Worm (Caenorhabditis elegans) whole organism, L3 larva: ENCODE data around the gene F26D10.13.

Experiments used
- R02D3.7 ChIP-seq: fragments of 150-350 bp; optimal IDR thresholded peaks from 2 replicates; lab custom pipeline; 2014; ENCODE audit warnings: missing biosample characterization, missing genetic modification characterization
- ZK546.5 ChIP-seq: sonication (generic microtip); optimal IDR thresholded peaks from 2 replicates; lab custom pipeline; 2017; ENCODE audit warnings: missing biosample characterization, missing genetic modification characterization
- aly-2 ChIP-seq: fragments of 150-350 bp; optimal IDR thresholded peaks from 2 replicates; lab custom pipeline; 2014; ENCODE audit warnings: missing biosample characterization, missing genetic modification characterization
- ama-1 ChIP-seq: fragments of 150-350 bp; optimal IDR thresholded peaks from 2 replicates; lab custom pipeline; 2018
- ceh-16 ChIP-seq: sonication (generic microtip); optimal IDR thresholded peaks from 2 replicates; lab custom pipeline; 2017; ENCODE audit warnings: missing biosample characterization, missing genetic modification characterization
- ceh-82 ChIP-seq: fragments of 150-350 bp; optimal IDR thresholded peaks from 2 replicates; lab custom pipeline; 2014; ENCODE audit warnings: missing biosample characterization, missing genetic modification characterization
- ceh-9 ChIP-seq: sonication (generic microtip); optimal IDR thresholded peaks from 2 replicates; lab custom pipeline; 2018; ENCODE audit warnings: missing biosample characterization, missing genetic modification characterization
- daf-12 ChIP-seq: fragments of 150-350 bp; optimal IDR thresholded peaks from 2 replicates; lab custom pipeline; 2014; ENCODE audit warnings: missing biosample characterization, missing genetic modification reagents, missing genetic modification characterization
- egl-27 ChIP-seq: sonication (generic microtip); optimal IDR thresholded peaks from 4 replicates; lab custom pipeline; 2017; ENCODE audit warnings: missing biosample characterization, missing genetic modification reagents, missing genetic modification characterization
- egl-5 ChIP-seq: fragments of 150-350 bp; optimal IDR thresholded peaks from 2 replicates; lab custom pipeline; 2017; ENCODE audit warnings: missing biosample characterization, missing genetic modification reagents, missing genetic modification characterization, inconsistent platforms
- elt-2 ChIP-seq: sonication (generic microtip); optimal IDR thresholded peaks from 2 replicates; lab custom pipeline; 2016; ENCODE audit warnings: missing genetic modification reagents, mild to moderate bottlenecking, missing genetic modification characterization, missing compliant biosample characterization
- elt-3 ChIP-seq, 3 experiments: fragments of 150-350 bp in 1 of 3; sonication (generic microtip) in 2 of 3; optimal IDR thresholded peaks; 2 replicates in 2 of 3; 4 replicates in 1 of 3; lab custom pipeline; 2014 to 2017; ENCODE audit warnings: missing biosample characterization in 3 of 3, missing genetic modification characterization in 3 of 3
- fkh-10 ChIP-seq: sonication (generic microtip); optimal IDR thresholded peaks from 2 replicates; lab custom pipeline; 2017; ENCODE audit warnings: missing biosample characterization, missing genetic modification reagents, missing genetic modification characterization
- fkh-2 ChIP-seq: fragments of 150-350 bp; optimal IDR thresholded peaks from 2 replicates; lab custom pipeline; 2014; ENCODE audit warnings: missing biosample characterization, missing genetic modification reagents, missing genetic modification characterization
- fos-1 ChIP-seq: fragments of 150-350 bp; optimal IDR thresholded peaks from 2 replicates; lab custom pipeline; 2014; ENCODE audit warnings: missing biosample characterization, missing genetic modification characterization
- hmg-11 ChIP-seq: sonication (generic microtip); optimal IDR thresholded peaks from 2 replicates; lab custom pipeline; 2016; ENCODE audit warnings: missing genetic modification characterization, missing compliant biosample characterization
- jun-1 ChIP-seq: fragments of 150-350 bp; optimal IDR thresholded peaks from 2 replicates; lab custom pipeline; 2014; ENCODE audit warnings: missing biosample characterization, missing genetic modification reagents, missing genetic modification characterization
- lin-39 ChIP-seq: fragments of 150-350 bp; optimal IDR thresholded peaks from 2 replicates; lab custom pipeline; 2018; ENCODE audit warnings: missing biosample characterization, missing genetic modification reagents, missing genetic modification characterization
- lsy-12 ChIP-seq: sonication (generic microtip); optimal IDR thresholded peaks from 2 replicates; lab custom pipeline; 2016; ENCODE audit warnings: mild to moderate bottlenecking, missing genetic modification characterization, missing compliant biosample characterization
- mdl-1 ChIP-seq: fragments of 150-350 bp; optimal IDR thresholded peaks from 2 replicates; lab custom pipeline; 2014; ENCODE audit warnings: missing biosample characterization, missing genetic modification characterization
- mml-1 ChIP-seq: fragments of 150-350 bp; sonication (generic microtip); optimal IDR thresholded peaks from 3 replicates; lab custom pipeline; 2014; ENCODE audit warnings: missing biosample characterization, missing genetic modification characterization
- nfya-1 ChIP-seq: sonication (generic microtip); optimal IDR thresholded peaks from 2 replicates; lab custom pipeline; 2017; ENCODE audit warnings: missing genetic modification characterization, mild to moderate bottlenecking, missing compliant biosample characterization, antibody characterized with exemption, moderate library complexity; ENCODE audit not compliant: insufficient read depth
- nhr-12 ChIP-seq: fragments of 150-350 bp; optimal IDR thresholded peaks from 2 replicates; lab custom pipeline; 2014; ENCODE audit warnings: missing biosample characterization, missing genetic modification characterization
- nhr-23 ChIP-seq: fragments of 150-350 bp; optimal IDR thresholded peaks from 2 replicates; lab custom pipeline; 2014; ENCODE audit warnings: missing biosample characterization, missing genetic modification reagents, missing genetic modification characterization
- nhr-237 ChIP-seq: fragments of 150-350 bp; optimal IDR thresholded peaks from 2 replicates; lab custom pipeline; 2014; ENCODE audit warnings: missing biosample characterization, missing genetic modification characterization
- nhr-25 ChIP-seq: sonication (generic microtip); optimal IDR thresholded peaks from 2 replicates; lab custom pipeline; 2017; ENCODE audit warnings: missing biosample characterization, missing genetic modification characterization
- nhr-28 ChIP-seq: fragments of 150-350 bp; optimal IDR thresholded peaks from 2 replicates; lab custom pipeline; 2014; ENCODE audit warnings: missing biosample characterization, missing genetic modification characterization
- nhr-43 ChIP-seq: sonication (generic microtip); optimal IDR thresholded peaks from 2 replicates; lab custom pipeline; 2016; ENCODE audit warnings: mild to moderate bottlenecking, missing genetic modification characterization, missing compliant biosample characterization; ENCODE audit not compliant: poor library complexity, severe bottlenecking
- nhr-76 ChIP-seq: fragments of 150-350 bp; sonication (generic microtip); optimal IDR thresholded peaks from 5 replicates; lab custom pipeline; 2014; ENCODE audit warnings: missing biosample characterization, missing genetic modification characterization
- nhr-77 ChIP-seq: fragments of 150-350 bp; optimal IDR thresholded peaks from 2 replicates; lab custom pipeline; 2014; ENCODE audit warnings: missing biosample characterization, missing genetic modification characterization
- pha-4 ChIP-seq: fragments of 150-350 bp; optimal IDR thresholded peaks from 2 replicates; lab custom pipeline; 2014; ENCODE audit warnings: missing biosample characterization, missing genetic modification reagents, missing genetic modification characterization
- sea-2 ChIP-seq: fragments of 150-350 bp; sonication (generic microtip); optimal IDR thresholded peaks from 4 replicates; lab custom pipeline; 2014; ENCODE audit warnings: missing biosample characterization, missing genetic modification reagents, missing genetic modification characterization
- skn-1 ChIP-seq: fragments of 150-350 bp; optimal IDR thresholded peaks from 2 replicates; lab custom pipeline; 2014; ENCODE audit warnings: missing biosample characterization, missing genetic modification characterization
- snpc-4 ChIP-seq: fragments of 150-350 bp; optimal IDR thresholded peaks from 2 replicates; lab custom pipeline; 2014; ENCODE audit warnings: missing biosample characterization, missing genetic modification characterization
- tbx-2 ChIP-seq: sonication (generic microtip); optimal IDR thresholded peaks from 2 replicates; lab custom pipeline; 2016; ENCODE audit warnings: mild to moderate bottlenecking, missing genetic modification characterization, missing compliant biosample characterization
- unc-39 ChIP-seq: sonication (generic microtip); optimal IDR thresholded peaks from 4 replicates; lab custom pipeline; 2017; ENCODE audit warnings: missing biosample characterization, missing genetic modification characterization
- unc-62 ChIP-seq: fragments of 150-350 bp; sonication (generic microtip); optimal IDR thresholded peaks from 4 replicates; lab custom pipeline; 2014; ENCODE audit warnings: missing biosample characterization, missing genetic modification reagents, missing genetic modification characterization
- zag-1 ChIP-seq: fragments of 150-350 bp; optimal IDR thresholded peaks from 2 replicates; lab custom pipeline; 2014; ENCODE audit warnings: missing biosample characterization, missing genetic modification characterization
- ztf-11 ChIP-seq: fragments of 150-350 bp; optimal IDR thresholded peaks from 2 replicates; lab custom pipeline; 2014; ENCODE audit warnings: missing biosample characterization, missing genetic modification characterization
- ztf-4 ChIP-seq: fragments of 150-350 bp; optimal IDR thresholded peaks from 2 replicates; lab custom pipeline; 2014; ENCODE audit warnings: missing biosample characterization, missing genetic modification characterization

Gene F26D10.13

ce11 chrIV:17280441-17280939 lies 15.9 kb upstream of the F26D10.13 start:
- TF ChIP-seq egl-27 (tag; lab: Kevin White, UChicago) (no peak), nhr-25 (tag; lab: Kevin White, UChicago) (peak; percentile 58), ama-1 (lab: Kevin White, UChicago) (peak; percentile 95), nhr-28 (no peak), nfya-1 (tag; lab: Kevin White, UChicago) (peak; percentile 1)

- no peak for TF ChIP-seq daf-12 (tag; lab: Kevin White, UChicago)
- TF ChIP-seq aly-2 (tag; lab: Kevin White, UChicago), result no peak
- TF ChIP-seq ama-1 (lab: Kevin White, UChicago), result peak; percentile 26
- TF ChIP-seq sea-2 (GFP tag; lab: Kevin White, UChicago), result no peak
- no peak for TF ChIP-seq pha-4 (tag; lab: Kevin White, UChicago)
- TF ChIP-seq mdl-1 (tag; lab: Kevin White, UChicago), result no peak
- TF ChIP-seq nhr-25 (tag; lab: Kevin White, UChicago), result peak; percentile 45
- TF ChIP-seq snpc-4 (tag; lab: Kevin White, UChicago), result peak; percentile 8
- peak; percentile 30 for TF ChIP-seq ceh-16
- TF ChIP-seq nfya-1 (tag; lab: Kevin White, UChicago), result no peak
- TF ChIP-seq elt-3 (tag; optimal IDR thresholded peaks at IDR 0.05; lab: Kevin White, UChicago), result no peak
- TF ChIP-seq, all 47 proteins: peak for 4
Observed at ce11 chrIV:17279592-17280440, 15.2 kb upstream of the F26D10.13 start.

ce11 chrIV:17278861-17279591 lies 14.4 kb upstream of the F26D10.13 start, which contains the start of gene hsp-1:
Gene hsp-1, plus strand, starts transcription at chrIV:17278959.
- TF ChIP-seq nhr-237 (tag; lab: Kevin White, UChicago), result no peak
- TF ChIP-seq elt-3 (tag; optimal IDR thresholded peaks at IDR 0.05; lab: Kevin White, UChicago), result no peak
- no peak for TF ChIP-seq fos-1 (tag; lab: Kevin White, UChicago)
- TF ChIP-seq ama-1 (lab: Kevin White, UChicago), result peak; percentile 88
- TF ChIP-seq lin-39, result peak; percentile 12

- no peak for TF ChIP-seq nhr-28
- TF ChIP-seq aly-2 (tag; lab: Kevin White, UChicago), result no peak
- no peak for TF ChIP-seq ceh-9
- TF ChIP-seq nhr-43 (tag; lab: Kevin White, UChicago), result peak; percentile 76
- no peak for TF ChIP-seq fkh-2 (tag; lab: Kevin White, UChicago)
- peak; percentile 34 for TF ChIP-seq zag-1 (tag; lab: Kevin White, UChicago)
- no peak for TF ChIP-seq unc-39 (tag; lab: Kevin White, UChicago)
- peak; percentile 80 for TF ChIP-seq R02D3.7 (tag; lab: Kevin White, UChicago)
- TF ChIP-seq ceh-82 (tag; lab: Kevin White, UChicago), result peak; percentile 88
- peak; percentile 91 for TF ChIP-seq lin-39
- peak; percentile 68 for TF ChIP-seq daf-12 (tag; lab: Kevin White, UChicago)
- peak; percentile 100 for TF ChIP-seq fkh-10 (GFP tag; lab: Kevin White, UChicago)
- TF ChIP-seq lsy-12 (tag; lab: Kevin White, UChicago), result peak; percentile 100
- peak; percentile 50 for TF ChIP-seq nhr-237 (tag; lab: Kevin White, UChicago)
- TF ChIP-seq nfya-1 (tag; lab: Kevin White, UChicago), result peak; percentile 94
- TF ChIP-seq pha-4 (tag; lab: Kevin White, UChicago), result peak; percentile 96
- TF ChIP-seq egl-27 (tag; lab: Kevin White, UChicago), result peak; percentile 64
- peak; percentile 93 for TF ChIP-seq tbx-2
- peak; percentile 31 for TF ChIP-seq mdl-1 (tag; lab: Kevin White, UChicago)
- peak; percentile 97 for TF ChIP-seq jun-1
- peak; percentile 97 for TF ChIP-seq egl-5 (tag; lab: Kevin White, UChicago)
- peak; percentile 49 for TF ChIP-seq ZK546.5
- TF ChIP-seq ztf-4 (tag; lab: Kevin White, UChicago), result peak; percentile 86
- no peak for TF ChIP-seq mml-1 (tag; lab: Kevin White, UChicago)
- no peak for TF ChIP-seq ztf-11 (tag; lab: Kevin White, UChicago)
- TF ChIP-seq nhr-77 (tag; lab: Kevin White, UChicago), result peak; percentile 86
- TF ChIP-seq ceh-16, result peak; percentile 3
- peak; percentile 87 for TF ChIP-seq ama-1 (lab: Kevin White, UChicago)
- no peak for TF ChIP-seq nhr-12 (tag; lab: Kevin White, UChicago)
- TF ChIP-seq nhr-23, result peak; percentile 98
- TF ChIP-seq nhr-76 (tag; lab: Kevin White, UChicago), result peak; percentile 73
- peak; percentile 83 for TF ChIP-seq elt-2 (tag; lab: Kevin White, UChicago)
- TF ChIP-seq nhr-25 (tag; lab: Kevin White, UChicago), result peak; percentile 89
- peak in 1 of 3 experiments; percentile 87 for TF ChIP-seq elt-3 (tag; optimal IDR thresholded peaks at IDR 0.05; lab: Kevin White, UChicago)
- TF ChIP-seq hmg-11 (tag; lab: Kevin White, UChicago), result peak; percentile 90
- peak; percentile 81 for TF ChIP-seq unc-62 (GFP tag; lab: Kevin White, UChicago)
- TF ChIP-seq fos-1 (tag; lab: Kevin White, UChicago), result peak; percentile 91
- TF ChIP-seq skn-1 (tag; lab: Kevin White, UChicago), result peak; percentile 86
Observed at ce11 chrIV:17278363-17278762, 13.7 kb upstream of the F26D10.13 start.
